Fruit fly (Drosophila melanogaster) whole organism, wandering third instar larva: ENCODE measurements around the gene Prestin.

Experiments
- CG32264 ChIP-seq: fragments of 200-800 bp; sonication (Bioruptor generic); optimal IDR thresholded peaks from 2 replicates; lab custom pipeline; 2016; ENCODE audit warnings: missing biosample characterization, missing genetic modification characterization
- Dif ChIP-seq: fragments of 200-275, 200-300 bp; sonication (Bioruptor generic); optimal IDR thresholded peaks from 2 replicates; lab custom pipeline; 2018; ENCODE audit warnings: missing biosample characterization, missing genetic modification characterization; ENCODE audit not compliant: partially characterized antibody
- GATAd ChIP-seq: sonication (Bioruptor generic); optimal IDR thresholded peaks from 2 replicates; lab custom pipeline; 2016; ENCODE audit warnings: missing biosample characterization, missing genetic modification characterization
- brk ChIP-seq: fragments of 200-800 bp; sonication (Bioruptor generic); optimal IDR thresholded peaks from 2 replicates; lab custom pipeline; 2016; ENCODE audit warnings: missing biosample characterization, mild to moderate bottlenecking, missing genetic modification characterization
- foxo ChIP-seq, 2 experiments: fragments of 200-800 bp; sonication (Bioruptor generic); optimal IDR thresholded peaks; 2 replicates in 1 of 2; 3 replicates in 1 of 2; lab custom pipeline; 2016 to 2017; ENCODE audit warnings: missing biosample characterization in 2 of 2, missing genetic modification characterization in 2 of 2
- h ChIP-seq: fragments of 200-800 bp; sonication (Bioruptor generic); optimal IDR thresholded peaks from 3 replicates; lab custom pipeline; 2016; ENCODE audit warnings: missing biosample characterization, mild to moderate bottlenecking, missing genetic modification characterization
- pan ChIP-seq: fragments of >200 bp; optimal IDR thresholded peaks from 2 replicates; lab custom pipeline; 2017
- psq ChIP-seq: fragments of 200-800 bp; sonication (Bioruptor generic); optimal IDR thresholded peaks from 3 replicates; lab custom pipeline; 2017; ENCODE audit warnings: missing biosample characterization, mild to moderate bottlenecking, missing genetic modification characterization, moderate library complexity
- woc ChIP-seq: sonication (Bioruptor generic); optimal IDR thresholded peaks from 2 replicates; lab custom pipeline; 2016; ENCODE audit warnings: missing biosample characterization, mild to moderate bottlenecking, missing genetic modification characterization

dm6 chr3L:17924005-17924755 lies 16.6 kb upstream of the Prestin start:
- TF ChIP-seq pan, result no peak
- no peak for TF ChIP-seq foxo (GFP tag; optimal IDR thresholded peaks at IDR 0.05; lab: Kevin White, UChicago)
- TF ChIP-seq brk (GFP tag; lab: Kevin White, UChicago), result no peak
- TF ChIP-seq Dif (GFP tag; lab: Kevin White, UChicago), result no peak
- no peak for TF ChIP-seq h
- TF ChIP-seq CG32264 (GFP tag; lab: Kevin White, UChicago), result no peak
- TF ChIP-seq GATAd (GFP tag; lab: Kevin White, UChicago), result no peak
- TF ChIP-seq psq, result no peak
- TF ChIP-seq woc (GFP tag; lab: Kevin White, UChicago), result no peak
